Worm (Caenorhabditis elegans) whole organism, L4 larva: ENCODE data around the gene fkh-8.

Experiments
- ceh-28 ChIP-seq: fragments of 150-350 bp; optimal IDR thresholded peaks from 2 replicates; lab custom pipeline; 2014; ENCODE audit warnings: missing biosample characterization, missing genetic modification reagents, missing genetic modification characterization
- fkh-10 ChIP-seq: fragments of 150-350 bp; optimal IDR thresholded peaks from 2 replicates; lab custom pipeline; 2014; ENCODE audit warnings: missing biosample characterization, missing genetic modification reagents, missing genetic modification characterization
- hlh-30 ChIP-seq: sonication (generic microtip); optimal IDR thresholded peaks from 2 replicates; lab custom pipeline; 2017; ENCODE audit warnings: antibody characterized with exemption, mild to moderate bottlenecking, missing genetic modification characterization, missing compliant biosample characterization; ENCODE audit not compliant: insufficient read depth
- lin-13 ChIP-seq: fragments of 150-350 bp; optimal IDR thresholded peaks from 2 replicates; lab custom pipeline; 2014; ENCODE audit warnings: missing biosample characterization, missing genetic modification reagents, missing genetic modification characterization
- lin-39 ChIP-seq: fragments of 150-350 bp; optimal IDR thresholded peaks from 2 replicates; lab custom pipeline; 2014; ENCODE audit warnings: missing biosample characterization, missing genetic modification reagents, missing genetic modification characterization
- lir-3 ChIP-seq: sonication (generic microtip); optimal IDR thresholded peaks from 2 replicates; lab custom pipeline; 2016; ENCODE audit warnings: mild to moderate bottlenecking, missing genetic modification characterization, missing compliant biosample characterization
- mdl-1 ChIP-seq, 2 experiments: fragments of 150-350 bp in 1 of 2; sonication (generic microtip) in 1 of 2; optimal IDR thresholded peaks; 2 replicates each; lab custom pipeline; 2014 to 2017; ENCODE audit warnings: missing biosample characterization in 2 of 2, missing genetic modification characterization in 2 of 2
- mdt-29 ChIP-seq: fragments of 200-800 bp; sonication (Bioruptor generic); IDR thresholded peaks from 2 replicates; pipeline ENCODE4 v1.3.6; 2022; ENCODE audit warnings: missing genetic modification reagents, missing genetic modification characterization, missing compliant biosample characterization
- nhr-11 ChIP-seq: fragments of 150-350 bp; optimal IDR thresholded peaks from 2 replicates; lab custom pipeline; 2014; ENCODE audit warnings: missing biosample characterization, missing genetic modification characterization
- nhr-237 ChIP-seq: sonication (generic microtip); optimal IDR thresholded peaks from 2 replicates; lab custom pipeline; 2017; ENCODE audit warnings: missing biosample characterization, missing genetic modification characterization
- nhr-6 ChIP-seq: fragments of 150-350 bp; optimal IDR thresholded peaks from 2 replicates; lab custom pipeline; 2014; ENCODE audit warnings: missing biosample characterization, missing genetic modification characterization
- nhr-76 ChIP-seq: fragments of 150-350 bp; optimal IDR thresholded peaks from 2 replicates; lab custom pipeline; 2014; ENCODE audit warnings: missing biosample characterization, missing genetic modification characterization
- pha-4 ChIP-seq, 2 experiments: fragments of 150-350 bp in 1 of 2; fragments of 200-800 bp in 1 of 2; sonication (Bioruptor generic) in 1 of 2; IDR thresholded peaks in 1 of 2; optimal IDR thresholded peaks in 1 of 2; 2 replicates each; pipeline versions ENCODE4 v1.3.6 to Lab custom; 2014 to 2022; ENCODE audit warnings: missing genetic modification characterization in 2 of 2, missing genetic modification reagents in 2 of 2, missing biosample characterization in 1 of 2, missing compliant biosample characterization in 1 of 2
- pqm-1 ChIP-seq: sonication (generic microtip); optimal IDR thresholded peaks from 2 replicates; lab custom pipeline; 2017; ENCODE audit warnings: missing biosample characterization, missing genetic modification characterization

DNA sequence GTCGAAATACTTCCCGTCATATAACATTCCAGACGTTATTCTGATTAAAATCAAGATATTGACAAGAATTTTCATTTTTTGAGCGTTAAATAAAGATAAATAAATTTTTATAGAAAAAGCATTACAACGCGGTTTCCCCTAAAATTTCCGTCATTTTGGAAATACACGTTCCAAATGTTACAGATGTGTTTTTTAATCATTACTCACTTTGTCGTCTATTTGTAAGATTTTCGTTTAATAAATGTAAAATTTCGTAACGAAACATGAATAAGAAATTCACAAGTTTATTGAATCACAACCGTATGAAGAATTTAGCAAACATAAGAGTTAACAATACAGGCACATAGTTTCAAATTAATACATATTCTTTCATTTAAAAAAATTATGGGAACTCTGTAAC is 11.7 kb upstream of the fkh-8 start, which contains the start of gene C30B5.17:
- no peak for TF ChIP-seq nhr-6 (tag; lab: Kevin White, UChicago)
- TF ChIP-seq mdl-1 (tag; optimal IDR thresholded peaks at IDR 0.05; lab: Kevin White, UChicago): no peak
- TF ChIP-seq pqm-1 (tag; lab: Kevin White, UChicago): no peak
- TF ChIP-seq nhr-11 (tag; lab: Kevin White, UChicago): no peak
- TF ChIP-seq pha-4 (GFP tag; IDR thresholded peaks at IDR 0.05; lab: Robert Waterston, UW): no peak
- no peak for TF ChIP-seq pha-4 (tag; optimal IDR thresholded peaks at IDR 0.05; lab: Kevin White, UChicago)
- TF ChIP-seq mdt-29 (GFP tag; lab: Robert Waterston, UW): no peak
- TF ChIP-seq hlh-30 (tag; lab: Kevin White, UChicago): no peak
- TF ChIP-seq nhr-76 (tag; lab: Kevin White, UChicago): no peak
- TF ChIP-seq lin-39 (tag; lab: Kevin White, UChicago): no peak
- no peak for TF ChIP-seq fkh-10 (GFP tag; lab: Kevin White, UChicago)
- no peak for TF ChIP-seq lir-3
- TF ChIP-seq nhr-237: no peak
- no peak for TF ChIP-seq lin-13 (GFP tag; lab: Kevin White, UChicago)
- no peak for TF ChIP-seq ceh-28 (tag; lab: Kevin White, UChicago)
